Fruit fly (Drosophila melanogaster) whole organism, embryonic: ENCODE data around the gene Trf4-1.
A peak's percentile ranks its signal among the peaks of the same experiment; 100 is the strongest.

ENCODE experiments used
- Aef1 ChIP-seq: fragments of 200-800 bp; sonication (Bioruptor generic); IDR thresholded peaks from 3 replicates; pipeline ENCODE4 v1.3.6; 2022; ENCODE audit warnings: missing biosample characterization, missing genetic modification characterization
- CG10147 ChIP-seq: fragments of 200-800 bp; sonication (Bioruptor generic); optimal IDR thresholded peaks from 2 replicates; lab custom pipeline; 2019; ENCODE audit warnings: missing biosample characterization, mild to moderate bottlenecking, missing genetic modification characterization, moderate library complexity
- CG10431 ChIP-seq: fragments of 200-800 bp; sonication (Bioruptor generic); optimal IDR thresholded peaks from 3 replicates; lab custom pipeline; 2018; ENCODE audit warnings: missing biosample characterization, mild to moderate bottlenecking, missing genetic modification characterization
- CG11085 ChIP-seq: fragments of 200-800 bp; sonication (Bioruptor generic); IDR thresholded peaks from 2 replicates; pipeline ENCODE4 v1.3.6; 2022; ENCODE audit warnings: missing biosample characterization, missing genetic modification characterization
- CG13296 ChIP-seq: fragments of 200-800 bp; sonication (Bioruptor generic); optimal IDR thresholded peaks from 3 replicates; lab custom pipeline; 2018; ENCODE audit warnings: missing biosample characterization, mild to moderate bottlenecking, missing genetic modification characterization
- CG14965 ChIP-seq: fragments of 200-800 bp; sonication (Bioruptor generic); optimal IDR thresholded peaks from 2 replicates; lab custom pipeline; 2016; ENCODE audit warnings: missing biosample characterization, missing genetic modification characterization, borderline replicate concordance
- CG1603 ChIP-seq: fragments of 200-800 bp; sonication (Bioruptor generic); optimal IDR thresholded peaks from 2 replicates; lab custom pipeline; 2019; ENCODE audit warnings: missing biosample characterization, mild to moderate bottlenecking, missing genetic modification characterization, moderate library complexity
- CG16815 ChIP-seq: fragments of 200-800 bp; sonication (Bioruptor generic); optimal IDR thresholded peaks from 3 replicates; lab custom pipeline; 2017; ENCODE audit warnings: missing biosample characterization, mild to moderate bottlenecking, missing genetic modification characterization
- CG17359 ChIP-seq: fragments of 200-800 bp; sonication (Bioruptor generic); optimal IDR thresholded peaks from 3 replicates; lab custom pipeline; 2018; ENCODE audit warnings: missing biosample characterization, mild to moderate bottlenecking, missing genetic modification characterization, moderate library complexity
- CG17361 ChIP-seq: fragments of 200-800 bp; sonication (Bioruptor generic); IDR thresholded peaks from 3 replicates; pipeline ENCODE4 v1.3.6; 2022; ENCODE audit warnings: missing biosample characterization, missing genetic modification characterization
- CG1832 ChIP-seq: fragments of 200-800 bp; sonication (Bioruptor generic); optimal IDR thresholded peaks from 2 replicates; lab custom pipeline; 2017; ENCODE audit warnings: missing biosample characterization, mild to moderate bottlenecking, missing genetic modification characterization, inconsistent platforms
- CG18764 ChIP-seq: fragments of 200-800 bp; sonication (Bioruptor generic); optimal IDR thresholded peaks from 3 replicates; lab custom pipeline; 2016; ENCODE audit warnings: missing biosample characterization, missing genetic modification characterization
- CG3163 ChIP-seq: fragments of 200-800 bp; sonication (Bioruptor generic); optimal IDR thresholded peaks from 3 replicates; lab custom pipeline; 2016; ENCODE audit warnings: missing biosample characterization, missing genetic modification characterization
- CG4617 ChIP-seq: fragments of 200-800 bp; sonication (Bioruptor generic); optimal IDR thresholded peaks from 3 replicates; lab custom pipeline; 2016; ENCODE audit warnings: missing biosample characterization, missing genetic modification characterization, borderline replicate concordance
- CG6654 ChIP-seq: fragments of 200-800 bp; sonication (Bioruptor generic); optimal IDR thresholded peaks from 2 replicates; lab custom pipeline; 2017; ENCODE audit warnings: missing biosample characterization, mild to moderate bottlenecking, missing genetic modification characterization
- CG8290 ChIP-seq, 3 experiments: fragments of 200-800 bp; sonication (Bioruptor generic); optimal IDR thresholded peaks; 2 replicates each; lab custom pipeline; 2016 to 2019; ENCODE audit warnings: missing biosample characterization in 3 of 3, missing genetic modification characterization in 3 of 3, mild to moderate bottlenecking in 2 of 3, moderate library complexity in 1 of 3
- CG9727 ChIP-seq: fragments of 200-800 bp; sonication (Bioruptor generic); optimal IDR thresholded peaks from 3 replicates; lab custom pipeline; 2017; ENCODE audit warnings: missing biosample characterization, mild to moderate bottlenecking, missing genetic modification characterization
- Deaf1 ChIP-seq: fragments of 200-800 bp; optimal IDR thresholded peaks from 3 replicates; lab custom pipeline; 2019; ENCODE audit warnings: missing biosample characterization, mild to moderate bottlenecking, missing genetic modification characterization, moderate library complexity
- Drgx ChIP-seq: fragments of 200-800 bp; sonication (Bioruptor generic); IDR thresholded peaks from 2 replicates; pipeline ENCODE4 v1.3.6; 2022; ENCODE audit warnings: missing biosample characterization, missing genetic modification characterization
- E2f1 ChIP-seq: fragments of 200-800 bp; sonication (Bioruptor generic); IDR thresholded peaks from 2 replicates; pipeline ENCODE4 v1.3.6; 2022; ENCODE audit warnings: missing biosample characterization, missing genetic modification characterization
- Hmr ChIP-seq: fragments of 200-800 bp; sonication (Bioruptor generic); optimal IDR thresholded peaks from 3 replicates; lab custom pipeline; 2017; ENCODE audit warnings: mild to moderate bottlenecking, missing biosample characterization, missing genetic modification reagents, missing genetic modification characterization
- Kr ChIP-seq: fragments of 200-800 bp; sonication (Bioruptor generic); optimal IDR thresholded peaks from 2 replicates; lab custom pipeline; 2017; ENCODE audit warnings: missing biosample characterization, mild to moderate bottlenecking, missing genetic modification characterization
- Lhr ChIP-seq: fragments of 200-800 bp; sonication (Bioruptor generic); optimal IDR thresholded peaks from 3 replicates; lab custom pipeline; 2017; ENCODE audit warnings: mild to moderate bottlenecking, missing biosample characterization, missing genetic modification reagents, missing genetic modification characterization
- MBD-R2 ChIP-seq: fragments of 200-800 bp; sonication (Bioruptor generic); IDR thresholded peaks from 2 replicates; pipeline ENCODE4 v1.3.6; 2022; ENCODE audit warnings: missing biosample characterization, missing genetic modification characterization
- NK7.1 ChIP-seq: fragments of 200-800 bp; sonication (Bioruptor generic); optimal IDR thresholded peaks from 3 replicates; lab custom pipeline; 2016; ENCODE audit warnings: missing biosample characterization, missing genetic modification characterization
- Sry-β ChIP-seq: fragments of 200-800 bp; sonication (Bioruptor generic); optimal IDR thresholded peaks from 2 replicates; lab custom pipeline; 2018; ENCODE audit warnings: missing biosample characterization, mild to moderate bottlenecking, missing genetic modification characterization, moderate library complexity
- Trl ChIP-seq, 3 experiments: fragments of >200 bp in 2 of 3; fragments of 200-800 bp in 1 of 3; sonication (Bioruptor generic) in 1 of 3; optimal IDR thresholded peaks; 2 replicates in 1 of 3; 3 replicates in 2 of 3; lab custom pipeline; 2016 to 2017; ENCODE audit warnings: missing biosample characterization in 1 of 3, missing genetic modification characterization in 1 of 3
- chm ChIP-seq: fragments of 200-800 bp; sonication (Bioruptor generic); IDR thresholded peaks from 2 replicates; pipeline ENCODE4 v1.3.6; 2022; ENCODE audit warnings: missing biosample characterization, missing genetic modification characterization
- en ChIP-seq: fragments of 200-800 bp; sonication (Bioruptor generic); optimal IDR thresholded peaks from 2 replicates; lab custom pipeline; 2016; ENCODE audit warnings: missing biosample characterization, missing genetic modification characterization
- hbn ChIP-seq: fragments of 200-800 bp; sonication (Bioruptor generic); IDR thresholded peaks from 2 replicates; pipeline ENCODE4 v1.3.6; 2022; ENCODE audit warnings: missing biosample characterization, missing genetic modification characterization; ENCODE audit not compliant: partially characterized antibody
- inv ChIP-seq: fragments of 200-800 bp; sonication (Bioruptor generic); IDR thresholded peaks from 2 replicates; pipeline ENCODE4 v1.3.6; 2022; ENCODE audit warnings: missing biosample characterization, missing genetic modification characterization; ENCODE audit not compliant: partially characterized antibody
- jigr1 ChIP-seq: fragments of 200-800 bp; sonication (Bioruptor generic); IDR thresholded peaks from 3 replicates; pipeline ENCODE4 v1.3.6; 2022; ENCODE audit warnings: missing biosample characterization, missing genetic modification characterization
- lilli ChIP-seq: fragments of 200-800 bp; sonication (Bioruptor generic); optimal IDR thresholded peaks from 3 replicates; lab custom pipeline; 2016; ENCODE audit warnings: missing biosample characterization, missing genetic modification characterization
- luna ChIP-seq: fragments of 200-800 bp; sonication (Bioruptor generic); optimal IDR thresholded peaks from 2 replicates; lab custom pipeline; 2016; ENCODE audit warnings: missing biosample characterization, missing genetic modification characterization
- mam ChIP-seq: fragments of 200-800 bp; sonication (Bioruptor generic); optimal IDR thresholded peaks from 3 replicates; lab custom pipeline; 2016; ENCODE audit warnings: missing biosample characterization, missing genetic modification characterization
- mirr ChIP-seq: fragments of 200-800 bp; sonication (Bioruptor generic); optimal IDR thresholded peaks from 3 replicates; lab custom pipeline; 2018; ENCODE audit warnings: missing biosample characterization, mild to moderate bottlenecking, missing genetic modification characterization
- odd ChIP-seq: fragments of 200-800 bp; sonication (Bioruptor generic); optimal IDR thresholded peaks from 2 replicates; lab custom pipeline; 2017; ENCODE audit warnings: missing biosample characterization, mild to moderate bottlenecking, missing genetic modification characterization
- pb ChIP-seq: fragments of 200-800 bp; sonication (Bioruptor generic); optimal IDR thresholded peaks from 3 replicates; lab custom pipeline; 2016; ENCODE audit warnings: missing biosample characterization, missing genetic modification characterization
- ro ChIP-seq: fragments of 200-800 bp; sonication (Bioruptor generic); IDR thresholded peaks from 2 replicates; pipeline ENCODE4 v1.3.6; 2022; ENCODE audit warnings: missing biosample characterization, missing genetic modification characterization
- salm ChIP-seq: fragments of 200-800 bp; sonication (Bioruptor generic); optimal IDR thresholded peaks from 2 replicates; lab custom pipeline; 2018; ENCODE audit warnings: missing biosample characterization, mild to moderate bottlenecking, missing genetic modification characterization
- shn ChIP-seq: fragments of 200-800 bp; sonication (Bioruptor generic); optimal IDR thresholded peaks from 3 replicates; lab custom pipeline; 2016; ENCODE audit warnings: missing biosample characterization, missing genetic modification characterization
- sisA ChIP-seq: fragments of 200-800 bp; sonication (Bioruptor generic); IDR thresholded peaks from 2 replicates; pipeline ENCODE4 v1.3.6; 2022; ENCODE audit warnings: missing biosample characterization, missing genetic modification characterization
- slbo ChIP-seq: fragments of 200-800 bp; sonication (Bioruptor generic); IDR thresholded peaks from 2 replicates; pipeline ENCODE4 v1.3.6; 2022; ENCODE audit warnings: missing biosample characterization, missing genetic modification characterization
- trem ChIP-seq: fragments of 200-800 bp; optimal IDR thresholded peaks from 3 replicates; lab custom pipeline; 2019; ENCODE audit warnings: missing biosample characterization, mild to moderate bottlenecking, missing genetic modification characterization, moderate library complexity
- twi ChIP-seq: fragments of 200-800 bp; optimal IDR thresholded peaks from 2 replicates; lab custom pipeline; 2019; ENCODE audit warnings: missing biosample characterization, mild to moderate bottlenecking, missing genetic modification characterization, moderate library complexity
- tx ChIP-seq: fragments of 200-800 bp; sonication (Bioruptor generic); optimal IDR thresholded peaks from 2 replicates; lab custom pipeline; 2016; ENCODE audit warnings: missing biosample characterization, missing genetic modification characterization
- unc-4 ChIP-seq: fragments of 200-800 bp; sonication (Bioruptor generic); IDR thresholded peaks from 2 replicates; pipeline ENCODE4 v1.3.6; 2022; ENCODE audit warnings: missing biosample characterization, missing genetic modification characterization; ENCODE audit not compliant: partially characterized antibody
- usp ChIP-seq: fragments of >200 bp; optimal IDR thresholded peaks from 2 replicates; lab custom pipeline; 2017; ENCODE audit warnings: missing biosample characterization, missing genetic modification characterization

The Trf4-1 gene

dm6 chrX:8517121-8518024, 42.7 kb upstream of the Trf4-1 start, which contains the start of gene Nrg (continued):
- peak; percentile 21 for TF ChIP-seq shn (GFP tag; lab: Kevin White, UChicago)
- no peak for TF ChIP-seq CG1832 (GFP tag; lab: Kevin White, UChicago)
- TF ChIP-seq Trl (optimal IDR thresholded peaks at IDR 0.05; lab: Kevin White, UChicago), result no peak
- TF ChIP-seq Trl (GFP tag; optimal IDR thresholded peaks at IDR 0.05; lab: Kevin White, UChicago), result peak; percentile 37
- no peak for TF ChIP-seq CG4617 (GFP tag; lab: Kevin White, UChicago)
- no peak for TF ChIP-seq CG10431 (GFP tag; lab: Kevin White, UChicago)
- no peak for TF ChIP-seq sisA (GFP tag; lab: Robert Waterston, UW)
- TF ChIP-seq CG3163 (GFP tag; lab: Kevin White, UChicago), result peak; percentile 13
- peak; percentile 3 for TF ChIP-seq CG8290 (GFP tag; optimal IDR thresholded peaks at IDR 0.05; lab: Kevin White, UChicago)
- TF ChIP-seq CG8290 (tag; optimal IDR thresholded peaks at IDR 0.05; lab: Kevin White, UChicago), result peak in 1 of 2 experiments; percentile 83
- peak; percentile 90 for TF ChIP-seq chm (GFP tag; lab: Robert Waterston, UW)
- TF ChIP-seq MBD-R2 (GFP tag; lab: Robert Waterston, UW), result peak; percentile 30; the same call in 1 of the 2 replicates
- TF ChIP-seq Drgx (GFP tag; lab: Robert Waterston, UW), result no peak
- TF ChIP-seq mirr, result peak; percentile 60
- TF ChIP-seq en (GFP tag; lab: Kevin White, UChicago), result no peak
- TF ChIP-seq ro (GFP tag; lab: Robert Waterston, UW), result no peak
- TF ChIP-seq jigr1 (GFP tag; lab: Robert Waterston, UW), result no peak
- TF ChIP-seq CG9727, result no peak
- peak; percentile 99 for TF ChIP-seq unc-4 (GFP tag; lab: Robert Waterston, UW)
- peak; percentile 43 for TF ChIP-seq CG13296
- TF ChIP-seq Deaf1 (tag; lab: Kevin White, UChicago), result peak; percentile 69
- TF ChIP-seq lilli, result peak; percentile 38
- no peak for TF ChIP-seq CG6654
- TF ChIP-seq usp, result no peak
- TF ChIP-seq Kr (GFP tag; lab: Kevin White, UChicago), result no peak
- TF ChIP-seq E2f1 (GFP tag; lab: Robert Waterston, UW), result no peak
- TF ChIP-seq luna, result peak; percentile 14
- no peak for TF ChIP-seq CG16815 (GFP tag; lab: Kevin White, UChicago)
- TF ChIP-seq odd (GFP tag; lab: Kevin White, UChicago), result no peak
- peak; percentile 98 for TF ChIP-seq inv (GFP tag; lab: Robert Waterston, UW)
- TF ChIP-seq CG1603, result peak; percentile 87
- peak; percentile 95 for TF ChIP-seq trem (tag; lab: Kevin White, UChicago)
- no peak for TF ChIP-seq Aef1
- no peak for TF ChIP-seq Sry-β (GFP tag; lab: Kevin White, UChicago)
- TF ChIP-seq CG11085 (GFP tag; lab: Robert Waterston, UW), result no peak
- no peak; the same call in 2 of the 3 replicates for TF ChIP-seq CG17361 (GFP tag; lab: Robert Waterston, UW)
- no peak for TF ChIP-seq NK7.1 (GFP tag; lab: Kevin White, UChicago)
- peak; percentile 70 for TF ChIP-seq Hmr (GFP tag; lab: Kevin White, UChicago)
- TF ChIP-seq CG18764, result no peak
- TF ChIP-seq tx (GFP tag; lab: Kevin White, UChicago), result no peak
- TF ChIP-seq slbo (GFP tag; lab: Robert Waterston, UW), result peak; percentile 43
- TF ChIP-seq Lhr (GFP tag; lab: Kevin White, UChicago), result peak; percentile 57
- no peak for TF ChIP-seq CG14965
- peak; percentile 100 for TF ChIP-seq hbn (GFP tag; lab: Robert Waterston, UW)
- no peak for TF ChIP-seq pb (GFP tag; lab: Kevin White, UChicago)
- no peak for TF ChIP-seq twi
- TF ChIP-seq salm (tag; lab: Kevin White, UChicago), result no peak
- no peak for TF ChIP-seq CG10147
- peak; percentile 22 for TF ChIP-seq CG17359 (tag; lab: Kevin White, UChicago)
- TF ChIP-seq mam (GFP tag; lab: Kevin White, UChicago), result no peak
